Fruit fly (Drosophila melanogaster) whole organism, pupa: ENCODE results near the gene CSN1a.
"Not testable (repeated sequence)": the region's sequence is repeated elsewhere in the genome, so short reads cannot be mapped to it uniquely, and the experiment has no call there.

Experiments
- CG13204 ChIP-seq: fragments of 200-800 bp; sonication (Bioruptor generic); optimal IDR thresholded peaks from 2 replicates; lab custom pipeline; 2018; ENCODE audit warnings: missing biosample characterization, mild to moderate bottlenecking, missing genetic modification characterization, moderate library complexity
- CG15710 ChIP-seq: fragments of 200-800 bp; sonication (Bioruptor generic); optimal IDR thresholded peaks from 2 replicates; lab custom pipeline; 2018; ENCODE audit warnings: missing biosample characterization, mild to moderate bottlenecking, missing genetic modification characterization, moderate library complexity
- CG32121 ChIP-seq: fragments of 200-800 bp; sonication (Bioruptor generic); IDR thresholded peaks from 2 replicates; pipeline ENCODE4 v1.3.6; 2022; ENCODE audit warnings: missing biosample characterization, missing genetic modification characterization
- CG4496 ChIP-seq: fragments of 200-800 bp; sonication (Bioruptor generic); IDR thresholded peaks from 3 replicates; pipeline ENCODE4 v1.3.6; 2022; ENCODE audit warnings: missing biosample characterization, missing genetic modification characterization
- CG9948 ChIP-seq: fragments of 200-800 bp; sonication (Bioruptor generic); optimal IDR thresholded peaks from 2 replicates; lab custom pipeline; 2018; ENCODE audit warnings: missing biosample characterization, mild to moderate bottlenecking, missing genetic modification characterization, moderate library complexity
- EcR ChIP-seq: fragments of 200-800 bp; sonication (Bioruptor generic); optimal IDR thresholded peaks from 3 replicates; lab custom pipeline; 2019; ENCODE audit warnings: missing biosample characterization, missing genetic modification characterization, mild to moderate bottlenecking, moderate library complexity, missing genetic modification reagents
- Ets98B ChIP-seq: fragments of 200-800 bp; sonication (Bioruptor generic); IDR thresholded peaks from 2 replicates; pipeline ENCODE4 v1.3.6; 2022; ENCODE audit warnings: missing biosample characterization, missing genetic modification characterization
- Snoo ChIP-seq: fragments of 200-800 bp; sonication (Bioruptor generic); optimal IDR thresholded peaks from 3 replicates; lab custom pipeline; 2017; ENCODE audit warnings: missing biosample characterization, mild to moderate bottlenecking, missing genetic modification characterization, inconsistent platforms
- rn ChIP-seq: fragments of 200-800 bp; sonication (Bioruptor generic); IDR thresholded peaks from 2 replicates; pipeline ENCODE4 v1.3.6; 2022; ENCODE audit warnings: missing biosample characterization, missing genetic modification characterization

DNA sequence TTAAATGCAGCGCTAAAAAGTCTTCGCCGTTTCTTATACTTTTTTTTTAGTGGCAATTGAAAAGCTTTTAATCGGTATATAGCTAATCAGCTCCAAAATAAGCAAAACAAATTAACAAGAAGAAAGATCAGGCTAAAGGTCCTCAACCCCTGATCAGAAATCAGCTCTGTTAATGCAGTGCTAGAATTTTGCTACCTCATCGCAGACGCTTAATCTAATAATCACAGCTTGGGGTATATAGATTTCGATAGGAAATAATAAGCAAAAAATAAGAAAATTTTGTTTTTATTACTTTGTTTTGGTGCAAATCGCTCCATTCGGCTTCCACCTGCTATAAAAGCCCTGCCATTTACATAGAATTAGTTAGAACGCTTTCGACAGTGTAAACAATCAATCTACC lies 19.7 kb upstream of the CSN1a start, which contains the start of gene CG34166:
- not testable (repeated sequence) for TF ChIP-seq CG9948; Ets98B (GFP tag; lab: Robert Waterston, UW); Snoo (tag; lab: Kevin White, UChicago); CG32121 (GFP tag; lab: Robert Waterston, UW); CG13204 (GFP tag; lab: Kevin White, UChicago); EcR (GFP tag; lab: Kevin White, UChicago); CG4496 (GFP tag; lab: Robert Waterston, UW); CG15710 (tag; lab: Kevin White, UChicago); rn (GFP tag; lab: Robert Waterston, UW)
